Fruit fly (Drosophila melanogaster): ENCODE measurements around the gene nej.

The nej gene

dm6 chrX:9658865-9659339 lies 28.0 kb downstream of the nej start, which contains the start of gene Ptpmeg2 (continued):
- peak; percentile 48 for TF ChIP-seq repo (GFP tag; optimal IDR thresholded peaks at IDR 0.05)
- no peak for TF ChIP-seq z (GFP tag; IDR thresholded peaks at IDR 0.05)
- TF ChIP-seq CG34422 (GFP tag; IDR thresholded peaks at IDR 0.05), result peak; percentile 54; the same call in 1 of the 3 replicates
- TF ChIP-seq gro (GFP tag; optimal IDR thresholded peaks at IDR 0.05), result peak; percentile 59
- TF ChIP-seq CG3838 (GFP tag; optimal IDR thresholded peaks at IDR 0.05), result no peak
- TF ChIP-seq CG33557 (GFP tag; optimal IDR thresholded peaks at IDR 0.05), result peak; percentile 21
- TF ChIP-seq pzg (GFP tag; optimal IDR thresholded peaks at IDR 0.05), result peak; percentile 95
- TF ChIP-seq Fer3 (tag; optimal IDR thresholded peaks at IDR 0.05), result peak; percentile 43

dm6 chrX:9658095-9658838 lies 28.6 kb downstream of the nej start:
- TF ChIP-seq danr (GFP tag; IDR thresholded peaks at IDR 0.05) (no peak), Ptx1 (GFP tag; IDR thresholded peaks at IDR 0.05) (no peak), CG11456 (GFP tag; IDR thresholded peaks at IDR 0.05) (no peak), ac (GFP tag; optimal IDR thresholded peaks at IDR 0.05) (no peak), CG16813 (GFP tag; IDR thresholded peaks at IDR 0.05; ENCODE audit: partially characterized antibody) (no peak), CG12299 (tag; optimal IDR thresholded peaks at IDR 0.05) (no peak), fd3F (GFP tag; optimal IDR thresholded peaks at IDR 0.05) (no peak), CG8478 (optimal IDR thresholded peaks at IDR 0.05) (peak; percentile 82), CG6272 (GFP tag; IDR thresholded peaks at IDR 0.05) (no peak), zen (tag; optimal IDR thresholded peaks at IDR 0.05) (peak; percentile 27), cas (GFP tag; IDR thresholded peaks at IDR 0.05) (no peak), CTCF (GFP tag; optimal IDR thresholded peaks at IDR 0.05) (no peak), Hey (tag; optimal IDR thresholded peaks at IDR 0.05) (peak; percentile 3), fd96Cb (tag; optimal IDR thresholded peaks at IDR 0.05) (no peak), CG34376 (GFP tag; optimal IDR thresholded peaks at IDR 0.05) (no peak), zf30C (GFP tag; optimal IDR thresholded peaks at IDR 0.05) (no peak), CG13894 (tag; optimal IDR thresholded peaks at IDR 0.05) (no peak), otp (GFP tag; IDR thresholded peaks at IDR 0.05) (0 out of 3 replicates have a peak, but pooled peaks have one; percentile 24), grn (GFP tag; optimal IDR thresholded peaks at IDR 0.05) (no peak), CG17186 (GFP tag; optimal IDR thresholded peaks at IDR 0.05) (no peak), pros (GFP tag; optimal IDR thresholded peaks at IDR 0.05) (no peak), CG17328 (GFP tag; IDR thresholded peaks at IDR 0.05) (no peak), CG8089 (GFP tag; optimal IDR thresholded peaks at IDR 0.05) (no peak), CG42726 (GFP tag; IDR thresholded peaks at IDR 0.05; ENCODE audit: partially characterized antibody) (0 out of 2 replicates have a peak, but pooled peaks have one; percentile 3), CG18619 (GFP tag; optimal IDR thresholded peaks at IDR 0.05) (no peak), Hr78 (GFP tag; optimal IDR thresholded peaks at IDR 0.05) (peak in 1 of 2 experiments; percentile 27), Nf-YA (GFP tag; IDR thresholded peaks at IDR 0.05) (no peak), Nf-YC (tag; optimal IDR thresholded peaks at IDR 0.05) (no peak), CG2120 (GFP tag; optimal IDR thresholded peaks at IDR 0.05) (no peak), Eip74EF (GFP tag; optimal IDR thresholded peaks at IDR 0.05) (peak in 1 of 2 experiments; percentile 58), CG12391 (tag; optimal IDR thresholded peaks at IDR 0.05) (no peak), CG15479 (GFP tag; optimal IDR thresholded peaks at IDR 0.05) (peak; percentile 95), Drgx (GFP tag; IDR thresholded peaks at IDR 0.05) (peak; percentile 39), sima (GFP tag; optimal IDR thresholded peaks at IDR 0.05) (no peak), salm (tag; optimal IDR thresholded peaks at IDR 0.05) (peak; percentile 1), CG1529 (GFP tag; optimal IDR thresholded peaks at IDR 0.05) (peak; percentile 5), bbx (GFP tag; IDR thresholded peaks at IDR 0.05; ENCODE audit: partially characterized antibody) (no peak), CG13624 (GFP tag; optimal IDR thresholded peaks at IDR 0.05) (no peak), MBD-R2 (GFP tag; IDR thresholded peaks at IDR 0.05) (no peak), Deaf1 (tag; optimal IDR thresholded peaks at IDR 0.05) (no peak), CG2202 (tag; optimal IDR thresholded peaks at IDR 0.05) (no peak)

Measured in whole organism, embryonic.